Worm (Caenorhabditis elegans): ENCODE results near the gene F44E2.3.
"Not testable (repeated sequence)": the region's sequence is repeated elsewhere in the genome, so short reads cannot be mapped to it uniquely, and the experiment has no call there.

ce11 chrIII:8851057-8851456, 22.0 kb upstream of the F44E2.3 start:
- TF ChIP-seq ceh-39 (tag; optimal IDR thresholded peaks at IDR 0.05); tbx-8 (GFP tag; optimal IDR thresholded peaks at IDR 0.05); lsy-2 (tag; optimal IDR thresholded peaks at IDR 0.05); snpc-4 (tag; optimal IDR thresholded peaks at IDR 0.05); bed-3 (GFP tag; optimal IDR thresholded peaks at IDR 0.05); nhr-12 (tag; optimal IDR thresholded peaks at IDR 0.05): not testable (repeated sequence)

Data from whole organism, mixed stage, embryonic.